Worm (Caenorhabditis elegans): ENCODE data around the gene F22F1.3.

Gene F22F1.3

DNA sequence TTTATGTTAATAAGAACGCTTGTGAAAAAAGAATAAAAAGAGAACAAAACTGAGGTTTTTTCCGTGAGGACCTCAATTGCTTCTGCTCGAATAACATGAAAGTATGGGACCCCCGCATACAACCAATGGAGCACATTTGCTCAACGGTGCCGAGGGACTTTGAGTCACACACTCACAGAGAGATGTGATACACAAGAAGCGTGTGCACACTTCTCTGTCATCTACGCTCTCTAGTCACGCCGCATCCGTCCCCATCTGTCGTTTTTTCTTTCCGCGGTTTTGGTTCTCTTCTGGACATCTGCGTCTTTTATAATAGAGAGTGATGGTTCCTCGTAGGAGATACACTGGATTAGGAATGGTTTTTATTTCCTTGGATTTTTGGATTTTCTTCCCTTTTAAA lies 43.0 kb upstream of the F22F1.3 start (continued):
- no peak for TF ChIP-seq unc-130 (tag; optimal IDR thresholded peaks at IDR 0.05)
- no peak for TF ChIP-seq blmp-1 (tag; optimal IDR thresholded peaks at IDR 0.05)
- no peak for TF ChIP-seq efl-3 (GFP tag; optimal IDR thresholded peaks at IDR 0.05)
- no peak for TF ChIP-seq grh-1 (GFP tag; IDR thresholded peaks at IDR 0.05)
- TF ChIP-seq lin-13 (GFP tag; optimal IDR thresholded peaks at IDR 0.05): no peak
- no peak for TF ChIP-seq egl-27 (tag; optimal IDR thresholded peaks at IDR 0.05)
- TF ChIP-seq ama-1 (optimal IDR thresholded peaks at IDR 0.05): no peak
- no peak for TF ChIP-seq nhr-85 (tag)

- TF ChIP-seq mab-9 (GFP tag; IDR thresholded peaks at IDR 0.05) (no peak), nhr-11 (tag; optimal IDR thresholded peaks at IDR 0.05) (no peak), sox-4 (tag; optimal IDR thresholded peaks at IDR 0.05) (no peak), fkh-8 (tag; optimal IDR thresholded peaks at IDR 0.05) (peak; percentile 37), ceh-8 (GFP tag; optimal IDR thresholded peaks at IDR 0.05) (no peak), unc-30 (tag; optimal IDR thresholded peaks at IDR 0.05) (no peak), lin-14 (GFP tag; optimal IDR thresholded peaks at IDR 0.05) (peak; percentile 1), nhr-85 (tag) (no peak), nhr-237 (tag; optimal IDR thresholded peaks at IDR 0.05) (no peak), tlp-1 (tag; optimal IDR thresholded peaks at IDR 0.05) (no peak), efl-1 (optimal IDR thresholded peaks at IDR 0.05) (no peak), efl-1 (GFP tag; optimal IDR thresholded peaks at IDR 0.05 in 1 of 2) (no peak), fkh-10 (GFP tag; optimal IDR thresholded peaks at IDR 0.05) (no peak), lin-35 (GFP tag; optimal IDR thresholded peaks at IDR 0.05) (no peak), nhr-77 (tag; optimal IDR thresholded peaks at IDR 0.05) (no peak), nhr-47 (tag; optimal IDR thresholded peaks at IDR 0.05) (no peak), jun-1 (tag; optimal IDR thresholded peaks at IDR 0.05) (no peak), xbp-1 (tag; optimal IDR thresholded peaks at IDR 0.05) (no peak), C34B4.2 (tag; optimal IDR thresholded peaks at IDR 0.05) (no peak), pqm-1 (tag; optimal IDR thresholded peaks at IDR 0.05) (no peak), dsc-1 (tag; optimal IDR thresholded peaks at IDR 0.05) (peak; percentile 95), mdl-1 (tag; optimal IDR thresholded peaks at IDR 0.05) (no peak), sptf-1 (tag; optimal IDR thresholded peaks at IDR 0.05) (no peak), nhr-12 (tag; optimal IDR thresholded peaks at IDR 0.05) (no peak), fos-1 (tag; optimal IDR thresholded peaks at IDR 0.05) (no peak), unc-130 (tag; optimal IDR thresholded peaks at IDR 0.05) (no peak), nhr-28 (tag; optimal IDR thresholded peaks at IDR 0.05) (no peak), pax-3 (tag; optimal IDR thresholded peaks at IDR 0.05) (no peak), nhr-76 (tag; optimal IDR thresholded peaks at IDR 0.05) (no peak), ets-5 (GFP tag; IDR thresholded peaks at IDR 0.05) (no peak), lin-13 (GFP tag; optimal IDR thresholded peaks at IDR 0.05) (no peak), tbx-2 (tag; optimal IDR thresholded peaks at IDR 0.05) (no peak), F16B12.6 (tag; optimal IDR thresholded peaks at IDR 0.05) (no peak), egl-27 (tag; optimal IDR thresholded peaks at IDR 0.05) (no peak), fkh-4 (tag; optimal IDR thresholded peaks at IDR 0.05; ENCODE audit: borderline replicate concordance) (peak; percentile 35)
Measured at ce11 chrX:8204475-8204874, 41.6 kb upstream of the F22F1.3 start.

ce11 chrX:8203684-8204083 lies 40.8 kb upstream of the F22F1.3 start, which contains the start of gene C17H11.6:
Gene C17H11.6 (minus strand): TSS chrX:8203784.
- TF ChIP-seq hlh-4 (tag; optimal IDR thresholded peaks at IDR 0.05) (no peak), aha-1 (tag; optimal IDR thresholded peaks at IDR 0.05) (no peak), pag-3 (tag; optimal IDR thresholded peaks at IDR 0.05; ENCODE audit: borderline replicate concordance, insufficient read depth) (no peak), vab-15 (tag; optimal IDR thresholded peaks at IDR 0.05) (no peak), nhr-71 (tag; optimal IDR thresholded peaks at IDR 0.05) (no peak), mdl-1 (tag; optimal IDR thresholded peaks at IDR 0.05) (no peak), tlp-1 (tag; optimal IDR thresholded peaks at IDR 0.05) (no peak), efl-1 (optimal IDR thresholded peaks at IDR 0.05) (no peak), efl-1 (GFP tag; optimal IDR thresholded peaks at IDR 0.05 in 1 of 2) (no peak), fkh-4 (tag; optimal IDR thresholded peaks at IDR 0.05; ENCODE audit: borderline replicate concordance) (no peak), fos-1 (tag; optimal IDR thresholded peaks at IDR 0.05) (no peak), nhr-19 (GFP tag; conservative IDR thresholded peaks at IDR 0.05) (no peak), elt-2 (tag; optimal IDR thresholded peaks at IDR 0.05) (no peak), egl-13 (tag; optimal IDR thresholded peaks at IDR 0.05) (no peak), sox-4 (tag; optimal IDR thresholded peaks at IDR 0.05) (no peak), nhr-77 (tag; optimal IDR thresholded peaks at IDR 0.05) (no peak), sptf-1 (tag; optimal IDR thresholded peaks at IDR 0.05) (no peak)

Measured in whole organism, L1 larva.